Worm (Caenorhabditis elegans): ENCODE results near the gene cpt-6.

- TF ChIP-seq fos-1 (tag; optimal IDR thresholded peaks at IDR 0.05) = no peak
- no peak for TF ChIP-seq lsy-2 (tag; optimal IDR thresholded peaks at IDR 0.05)
- no peak for TF ChIP-seq ztf-11 (tag; optimal IDR thresholded peaks at IDR 0.05)
- no peak for TF ChIP-seq snu-23 (GFP tag; optimal IDR thresholded peaks at IDR 0.05)
- no peak for TF ChIP-seq unc-62 (GFP tag; optimal IDR thresholded peaks at IDR 0.05)
- no peak for TF ChIP-seq rnt-1 (tag; optimal IDR thresholded peaks at IDR 0.05)
- TF ChIP-seq lin-39 (tag; optimal IDR thresholded peaks at IDR 0.05) = no peak
- TF ChIP-seq ceh-82 (tag; optimal IDR thresholded peaks at IDR 0.05) = no peak
- TF ChIP-seq mdl-1 (tag; optimal IDR thresholded peaks at IDR 0.05) = no peak
- TF ChIP-seq tbx-2 (tag; optimal IDR thresholded peaks at IDR 0.05) = no peak
Observed at ce11 chrV:6520385-6521080, 26.8 kb upstream of the cpt-6 start, which contains the start of the genes F46E10.2 and F46E10.18.

All from whole organism, L1 larva.